Worm (Caenorhabditis elegans) whole organism, L4 larva: Measurements from ENCODE around the gene spin-3.

Experiments
- dmd-9 ChIP-seq: fragments of 200-800 bp; sonication (Bioruptor generic); IDR thresholded peaks from 2 replicates; pipeline ENCODE4 v1.3.6; 2022; ENCODE audit warnings: missing genetic modification reagents, missing genetic modification characterization, missing compliant biosample characterization
- jun-1 ChIP-seq: fragments of 150-350 bp; optimal IDR thresholded peaks from 2 replicates; lab custom pipeline; 2014; ENCODE audit warnings: missing biosample characterization, missing genetic modification reagents, missing genetic modification characterization

DNA sequence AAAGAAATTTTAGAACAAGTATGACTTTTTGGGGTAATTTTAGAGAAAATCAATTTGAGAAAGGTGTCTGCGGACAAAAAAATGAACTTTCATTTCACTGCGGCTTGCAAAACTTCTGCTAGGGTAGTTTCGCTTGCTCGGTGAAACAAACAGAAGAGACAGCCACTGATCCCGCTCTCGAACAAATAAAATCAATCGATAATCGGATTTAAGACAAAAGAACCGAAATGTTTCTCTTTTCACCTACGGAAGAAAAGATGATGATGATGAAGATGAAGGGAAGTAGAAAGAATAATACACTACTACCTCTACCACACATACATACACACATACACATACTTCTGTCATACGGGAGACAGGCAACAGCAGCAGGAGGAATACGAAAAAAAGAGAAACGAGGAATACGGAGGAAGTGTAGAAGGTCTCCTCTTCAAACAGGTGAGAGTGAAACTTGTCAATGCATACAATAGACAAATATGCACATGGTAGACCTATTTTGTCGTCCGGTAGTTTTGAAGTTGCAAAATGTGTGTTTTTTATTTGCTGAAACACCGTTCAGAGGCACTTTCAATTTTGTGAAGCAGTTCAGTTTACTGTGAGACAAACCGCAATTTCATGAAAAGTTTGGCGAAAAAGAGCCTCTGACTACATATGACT is 27.2 kb downstream of the spin-3 start:
- no peak for TF ChIP-seq dmd-9
- TF ChIP-seq jun-1 (tag; lab: Kevin White, UChicago), result no peak
